Worm (Caenorhabditis elegans): ENCODE results near the gene W06G6.17.

The W06G6.17 gene

DNA sequence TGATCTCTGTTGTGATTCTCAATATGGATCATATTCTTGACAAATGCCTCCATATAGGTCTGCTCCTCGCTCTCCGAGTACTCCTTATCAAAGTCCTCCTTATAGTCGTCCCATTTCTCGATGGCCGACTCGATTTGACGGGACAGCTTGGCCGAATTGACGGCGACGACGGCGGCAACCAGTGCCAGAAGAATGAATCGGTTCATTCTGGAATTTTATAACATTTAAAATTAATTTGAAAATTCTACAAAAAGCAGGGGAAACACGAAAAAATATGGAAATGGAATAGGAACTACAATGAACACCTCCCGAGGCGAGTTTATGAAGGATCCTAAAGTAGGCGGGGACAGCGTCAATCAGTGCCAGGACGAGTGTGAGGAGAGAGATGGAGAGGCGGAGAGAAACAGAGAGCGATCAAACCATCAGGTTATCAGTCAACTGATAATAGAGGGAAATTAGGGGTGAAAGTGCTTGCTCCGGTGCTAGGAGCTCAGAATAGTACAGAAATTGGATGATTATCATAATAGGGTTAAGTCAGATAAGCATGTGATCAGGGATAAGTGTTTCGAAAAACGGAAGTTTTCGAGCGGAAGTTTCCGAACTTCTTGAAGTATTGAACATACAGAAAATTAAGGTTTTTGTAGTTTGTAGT is 49.8 kb downstream of the W06G6.17 start, which contains the start of gene cpl-1 (continued):
- no peak for TF ChIP-seq hif-1 (tag; optimal IDR thresholded peaks at IDR 0.05)
- peak in 1 of 2 experiments; percentile 73 for TF ChIP-seq unc-62 (GFP tag; optimal IDR thresholded peaks at IDR 0.05 in 1 of 2)
- no peak for TF ChIP-seq unc-62 (tag; optimal IDR thresholded peaks at IDR 0.05)
- no peak for TF ChIP-seq gei-8 (GFP tag; optimal IDR thresholded peaks at IDR 0.05)
- TF ChIP-seq ceh-44 (GFP tag; IDR thresholded peaks at IDR 0.05), result no peak
- TF ChIP-seq lin-38 (GFP tag; IDR thresholded peaks at IDR 0.05), result no peak
- TF ChIP-seq cey-2 (tag; optimal IDR thresholded peaks at IDR 0.05; ENCODE audit: borderline replicate concordance, insufficient read depth), result no peak
- TF ChIP-seq F26F4.8 (GFP tag; conservative IDR thresholded peaks at IDR 0.05), result no peak
- TF ChIP-seq nhr-28 (tag; optimal IDR thresholded peaks at IDR 0.05), result peak; percentile 63
- no peak for TF ChIP-seq spr-1 (tag; optimal IDR thresholded peaks at IDR 0.05)
- TF ChIP-seq F10B5.3 (tag; optimal IDR thresholded peaks at IDR 0.05), result no peak
- no peak for TF ChIP-seq lin-39 (tag; optimal IDR thresholded peaks at IDR 0.05)
- TF ChIP-seq vab-7 (GFP tag; IDR thresholded peaks at IDR 0.05), result no peak
- no peak for TF ChIP-seq nhr-25 (tag; optimal IDR thresholded peaks at IDR 0.05; ENCODE audit: borderline replicate concordance, insufficient read depth)
- TF ChIP-seq hlh-30 (tag; optimal IDR thresholded peaks at IDR 0.05; ENCODE audit: insufficient read depth), result peak; percentile 59
- TF ChIP-seq ZK546.5 (tag; optimal IDR thresholded peaks at IDR 0.05), result no peak
- no peak for TF ChIP-seq jun-1 (tag; optimal IDR thresholded peaks at IDR 0.05)
- no peak for TF ChIP-seq mxl-2 (GFP tag; conservative IDR thresholded peaks at IDR 0.05)
- TF ChIP-seq mes-2 (tag; optimal IDR thresholded peaks at IDR 0.05; ENCODE audit: poor library complexity, severe bottlenecking), result peak; percentile 3
- no peak for TF ChIP-seq nhr-76 (tag; optimal IDR thresholded peaks at IDR 0.05)
- TF ChIP-seq zag-1 (tag; optimal IDR thresholded peaks at IDR 0.05), result no peak
- no peak for TF ChIP-seq ceh-28 (tag; optimal IDR thresholded peaks at IDR 0.05)
- TF ChIP-seq dmd-6 (GFP tag; IDR thresholded peaks at IDR 0.05), result peak; percentile 73
- TF ChIP-seq zfp-3 (GFP tag; conservative IDR thresholded peaks at IDR 0.05), result no peak
- TF ChIP-seq fos-1 (tag; optimal IDR thresholded peaks at IDR 0.05), result no peak
- peak; percentile 47 for TF ChIP-seq nhr-48 (tag; optimal IDR thresholded peaks at IDR 0.05)
- no peak for TF ChIP-seq egl-43 (GFP tag; IDR thresholded peaks at IDR 0.05)
- TF ChIP-seq ces-1 (GFP tag; optimal IDR thresholded peaks at IDR 0.05), result no peak
- TF ChIP-seq nhr-237 (tag; optimal IDR thresholded peaks at IDR 0.05), result no peak
- no peak for TF ChIP-seq F37D6.2 (tag; optimal IDR thresholded peaks at IDR 0.05)
- peak in 1 of 2 experiments; percentile 47 for TF ChIP-seq daf-16 (GFP tag; optimal IDR thresholded peaks at IDR 0.05)
- TF ChIP-seq daf-16 (tag; optimal IDR thresholded peaks at IDR 0.05), result peak; percentile 89
- no peak for TF ChIP-seq Y48G9A.11 (GFP tag; IDR thresholded peaks at IDR 0.05)
- no peak for TF ChIP-seq nhr-77 (tag; optimal IDR thresholded peaks at IDR 0.05)
- TF ChIP-seq dmd-9 (GFP tag; IDR thresholded peaks at IDR 0.05), result no peak
- no peak for TF ChIP-seq set-16 (GFP tag; IDR thresholded peaks at IDR 0.05)
- TF ChIP-seq ceh-62 (tag; optimal IDR thresholded peaks at IDR 0.05), result no peak
- TF ChIP-seq zip-11 (GFP tag; IDR thresholded peaks at IDR 0.05), result no peak
- TF ChIP-seq saeg-2 (GFP tag; IDR thresholded peaks at IDR 0.05), result no peak
- peak; percentile 57 for TF ChIP-seq tra-1 (GFP tag; IDR thresholded peaks at IDR 0.05)
- TF ChIP-seq T26A8.4 (GFP tag; IDR thresholded peaks at IDR 0.05), result no peak; the same call in none of the 2 replicates
- peak; percentile 5 for TF ChIP-seq T20F7.1 (GFP tag; optimal IDR thresholded peaks at IDR 0.05)
- TF ChIP-seq attf-4 (tag; optimal IDR thresholded peaks at IDR 0.05), result no peak
- TF ChIP-seq duxl-1 (tag; optimal IDR thresholded peaks at IDR 0.05; ENCODE audit: poor library complexity), result no peak
- no peak for TF ChIP-seq lin-13 (GFP tag; optimal IDR thresholded peaks at IDR 0.05)
- no peak for TF ChIP-seq arid-1 (GFP tag; conservative IDR thresholded peaks at IDR 0.05)
- no peak for TF ChIP-seq sdz-12 (GFP tag; optimal IDR thresholded peaks at IDR 0.05)
- TF ChIP-seq ceh-20 (GFP tag; IDR thresholded peaks at IDR 0.05), result no peak; the same call in 1 of the 2 replicates
- peak; percentile 48; the same call in 1 of the 2 replicates for TF ChIP-seq daf-19 (GFP tag; conservative IDR thresholded peaks at IDR 0.05)
- no peak for TF ChIP-seq nhr-6 (tag; optimal IDR thresholded peaks at IDR 0.05)

All from whole organism, L4 larva.